Fruit fly (Drosophila melanogaster) whole organism, embryonic: ENCODE data around the gene CG17930.

Source experiments
- ATbp ChIP-seq: fragments of 200-800 bp; sonication (Bioruptor generic); optimal IDR thresholded peaks from 2 replicates; lab custom pipeline; 2017; ENCODE audit warnings: missing biosample characterization, mild to moderate bottlenecking, missing genetic modification characterization, missing genetic modification reagents
- CG10147 ChIP-seq: fragments of 200-800 bp; sonication (Bioruptor generic); optimal IDR thresholded peaks from 2 replicates; lab custom pipeline; 2019; ENCODE audit warnings: missing biosample characterization, mild to moderate bottlenecking, missing genetic modification characterization, moderate library complexity
- CG10209 ChIP-seq: fragments of 200-800 bp; sonication (Bioruptor generic); optimal IDR thresholded peaks from 3 replicates; lab custom pipeline; 2017; ENCODE audit warnings: missing biosample characterization, mild to moderate bottlenecking, missing genetic modification characterization, missing genetic modification reagents
- CG10267 ChIP-seq: fragments of 200-800 bp; sonication (Bioruptor generic); optimal IDR thresholded peaks from 2 replicates; lab custom pipeline; 2018; ENCODE audit warnings: missing biosample characterization, mild to moderate bottlenecking, missing genetic modification characterization, moderate library complexity
- CG10462 ChIP-seq: fragments of 200-800 bp; sonication (Bioruptor generic); optimal IDR thresholded peaks from 2 replicates; lab custom pipeline; 2016; ENCODE audit warnings: missing biosample characterization, missing genetic modification characterization
- CG11085 ChIP-seq: fragments of 200-800 bp; sonication (Bioruptor generic); IDR thresholded peaks from 2 replicates; pipeline ENCODE4 v1.3.6; 2022; ENCODE audit warnings: missing biosample characterization, missing genetic modification characterization
- CG11560 ChIP-seq: fragments of 200-800 bp; sonication (Bioruptor generic); IDR thresholded peaks from 3 replicates; pipeline ENCODE4 v1.3.6; 2022; ENCODE audit warnings: missing biosample characterization, missing genetic modification characterization
- CG12299 ChIP-seq: fragments of 200-800 bp; sonication (Bioruptor generic); optimal IDR thresholded peaks from 2 replicates; lab custom pipeline; 2018; ENCODE audit warnings: missing biosample characterization, mild to moderate bottlenecking, missing genetic modification characterization
- CG12744 ChIP-seq: fragments of 200-800 bp; sonication (Bioruptor generic); optimal IDR thresholded peaks from 2 replicates; lab custom pipeline; 2016; ENCODE audit warnings: missing biosample characterization, missing genetic modification characterization
- CG12769 ChIP-seq: fragments of 200-800 bp; sonication (Bioruptor generic); optimal IDR thresholded peaks from 2 replicates; lab custom pipeline; 2019; ENCODE audit warnings: missing biosample characterization, mild to moderate bottlenecking, missing genetic modification characterization, moderate library complexity
- CG14050 ChIP-seq: fragments of 200-800 bp; sonication (Bioruptor generic); IDR thresholded peaks from 3 replicates; pipeline ENCODE4 v1.3.6; 2022; ENCODE audit warnings: missing biosample characterization, missing genetic modification characterization
- CG14710 ChIP-seq: fragments of 200-800 bp; sonication (Bioruptor generic); optimal IDR thresholded peaks from 3 replicates; lab custom pipeline; 2019; ENCODE audit warnings: missing biosample characterization, mild to moderate bottlenecking, missing genetic modification characterization, moderate library complexity
- CG1603 ChIP-seq: fragments of 200-800 bp; sonication (Bioruptor generic); optimal IDR thresholded peaks from 2 replicates; lab custom pipeline; 2019; ENCODE audit warnings: missing biosample characterization, mild to moderate bottlenecking, missing genetic modification characterization, moderate library complexity
- CG2875 ChIP-seq: fragments of 200-800 bp; sonication (Bioruptor generic); optimal IDR thresholded peaks from 2 replicates; lab custom pipeline; 2017; ENCODE audit warnings: missing biosample characterization, mild to moderate bottlenecking, missing genetic modification characterization, missing genetic modification reagents
- CG31224 ChIP-seq: fragments of 200-800 bp; sonication (Bioruptor generic); IDR thresholded peaks from 2 replicates; pipeline ENCODE4 v1.3.6; 2022; ENCODE audit warnings: missing biosample characterization, missing genetic modification characterization
- CG34422 ChIP-seq: fragments of 200-800 bp; sonication (Bioruptor generic); IDR thresholded peaks from 3 replicates; pipeline ENCODE4 v1.3.6; 2022; ENCODE audit warnings: missing biosample characterization, missing genetic modification characterization
- CG6175 ChIP-seq: fragments of 200-800 bp; sonication (Bioruptor generic); IDR thresholded peaks from 3 replicates; pipeline ENCODE4 v1.3.6; 2022; ENCODE audit warnings: missing biosample characterization, missing genetic modification characterization
- CG8359 ChIP-seq: fragments of 200-800 bp; sonication (Bioruptor generic); optimal IDR thresholded peaks from 2 replicates; lab custom pipeline; 2017; ENCODE audit warnings: missing biosample characterization, mild to moderate bottlenecking, missing genetic modification characterization, borderline replicate concordance
- CoRest ChIP-seq: fragments of 200-800 bp; sonication (Bioruptor generic); optimal IDR thresholded peaks from 3 replicates; lab custom pipeline; 2018; ENCODE audit warnings: missing biosample characterization, mild to moderate bottlenecking, missing genetic modification characterization, moderate library complexity
- CrebB ChIP-seq: fragments of 200-800 bp; sonication (Bioruptor generic); optimal IDR thresholded peaks from 3 replicates; lab custom pipeline; 2018; ENCODE audit warnings: missing biosample characterization, mild to moderate bottlenecking, missing genetic modification characterization
- Dad ChIP-seq: fragments of 200-800 bp; sonication (Bioruptor generic); optimal IDR thresholded peaks from 3 replicates; lab custom pipeline; 2016; ENCODE audit warnings: missing biosample characterization, missing genetic modification characterization
- E2f1 ChIP-seq: fragments of 200-800 bp; sonication (Bioruptor generic); IDR thresholded peaks from 2 replicates; pipeline ENCODE4 v1.3.6; 2022; ENCODE audit warnings: missing biosample characterization, missing genetic modification characterization
- E2f2 ChIP-seq: fragments of 200-800 bp; sonication (Bioruptor generic); IDR thresholded peaks from 2 replicates; pipeline ENCODE4 v1.3.6; 2022; ENCODE audit warnings: missing biosample characterization, missing genetic modification characterization
- Ets97D ChIP-seq: fragments of 200-800 bp; sonication (Bioruptor generic); optimal IDR thresholded peaks from 3 replicates; lab custom pipeline; 2016; ENCODE audit warnings: missing biosample characterization, missing genetic modification characterization
- Fer1 ChIP-seq: fragments of 200-800 bp; sonication (Bioruptor generic); optimal IDR thresholded peaks from 2 replicates; lab custom pipeline; 2017; ENCODE audit warnings: missing biosample characterization, mild to moderate bottlenecking, missing genetic modification characterization
- HLHmδ ChIP-seq: fragments of 200-800 bp; sonication (Bioruptor generic); optimal IDR thresholded peaks from 2 replicates; lab custom pipeline; 2018; ENCODE audit warnings: missing biosample characterization, mild to moderate bottlenecking, missing genetic modification characterization, moderate library complexity
- Hmr ChIP-seq: fragments of 200-800 bp; sonication (Bioruptor generic); optimal IDR thresholded peaks from 3 replicates; lab custom pipeline; 2017; ENCODE audit warnings: mild to moderate bottlenecking, missing biosample characterization, missing genetic modification reagents, missing genetic modification characterization
- Jarid2 ChIP-seq: fragments of 200-800 bp; sonication (Bioruptor generic); optimal IDR thresholded peaks from 3 replicates; lab custom pipeline; 2017; ENCODE audit warnings: mild to moderate bottlenecking, missing biosample characterization, missing genetic modification reagents, missing genetic modification characterization
- MESR4 ChIP-seq: fragments of 200-800 bp; sonication (Bioruptor generic); optimal IDR thresholded peaks from 2 replicates; lab custom pipeline; 2018; ENCODE audit warnings: missing biosample characterization, mild to moderate bottlenecking, missing genetic modification characterization, moderate library complexity
- Med ChIP-seq: fragments of 200-800 bp; sonication (Bioruptor generic); peaks from one replicate; lab custom pipeline; 2016; ENCODE audit warnings: missing biosample characterization, missing genetic modification characterization, mild to moderate bottlenecking, inconsistent platforms, moderate library complexity
- NC2β ChIP-seq: fragments of 200-800 bp; sonication (Bioruptor generic); optimal IDR thresholded peaks from 2 replicates; lab custom pipeline; 2016; ENCODE audit warnings: missing biosample characterization, missing genetic modification characterization
- Scr ChIP-seq: fragments of 200-800 bp; sonication (Bioruptor generic); IDR thresholded peaks from 2 replicates; pipeline ENCODE4 v1.3.6; 2022; ENCODE audit warnings: missing biosample characterization, missing genetic modification characterization; ENCODE audit not compliant: partially characterized antibody
- Tbp ChIP-seq: fragments of >200 bp; optimal IDR thresholded peaks from 2 replicates; lab custom pipeline; 2018; ENCODE audit warnings: missing biosample characterization, missing genetic modification characterization
- Usf ChIP-seq: fragments of 200-800 bp; sonication (Bioruptor generic); optimal IDR thresholded peaks from 2 replicates; lab custom pipeline; 2017; ENCODE audit warnings: missing genotype, missing biosample characterization, missing genetic modification characterization
- Xrp1 ChIP-seq: fragments of 200-800 bp; sonication (Bioruptor generic); IDR thresholded peaks from 2 replicates; pipeline ENCODE4 v1.3.6; 2022; ENCODE audit warnings: missing biosample characterization, missing genetic modification characterization
- aop ChIP-seq: fragments of 200-800 bp; sonication (Bioruptor generic); IDR thresholded peaks from 2 replicates; pipeline ENCODE4 v1.3.6; 2022; ENCODE audit warnings: missing biosample characterization, missing genetic modification characterization
- ato ChIP-seq: fragments of 200-800 bp; sonication (Bioruptor generic); IDR thresholded peaks from 2 replicates; pipeline ENCODE4 v1.3.6; 2022; ENCODE audit warnings: missing biosample characterization, missing genetic modification characterization; ENCODE audit not compliant: partially characterized antibody
- bbx ChIP-seq: fragments of 200-800 bp; sonication (Bioruptor generic); IDR thresholded peaks from 2 replicates; pipeline ENCODE4 v1.3.6; 2022; ENCODE audit warnings: missing biosample characterization, missing genetic modification characterization; ENCODE audit not compliant: partially characterized antibody
- chm ChIP-seq: fragments of 200-800 bp; sonication (Bioruptor generic); IDR thresholded peaks from 2 replicates; pipeline ENCODE4 v1.3.6; 2022; ENCODE audit warnings: missing biosample characterization, missing genetic modification characterization
- disco-r ChIP-seq: fragments of 200-800 bp; sonication (Bioruptor generic); optimal IDR thresholded peaks from 2 replicates; lab custom pipeline; 2016; ENCODE audit warnings: missing biosample characterization, missing genetic modification characterization
- eve ChIP-seq, 2 experiments: fragments of >200 bp; optimal IDR thresholded peaks; 2 replicates each; lab custom pipeline; 2017; ENCODE audit warnings: missing biosample characterization in 2 of 2, missing genetic modification characterization in 2 of 2
- gsb-n ChIP-seq: fragments of 200-800 bp; sonication (Bioruptor generic); optimal IDR thresholded peaks from 3 replicates; lab custom pipeline; 2018; ENCODE audit warnings: missing biosample characterization, mild to moderate bottlenecking, missing genetic modification characterization
- jumu ChIP-seq: fragments of 200-800 bp; sonication (Bioruptor generic); optimal IDR thresholded peaks from 3 replicates; lab custom pipeline; 2016; ENCODE audit warnings: missing biosample characterization, missing genetic modification characterization
- lbe ChIP-seq: fragments of 200-800 bp; sonication (Bioruptor generic); optimal IDR thresholded peaks from 2 replicates; lab custom pipeline; 2016; ENCODE audit warnings: missing biosample characterization, mild to moderate bottlenecking, missing genetic modification characterization
- maf-S ChIP-seq: fragments of 200-800 bp; sonication (Bioruptor generic); optimal IDR thresholded peaks from 2 replicates; lab custom pipeline; 2016; ENCODE audit warnings: missing biosample characterization, missing genetic modification characterization
- nom ChIP-seq: fragments of 200-800 bp; sonication (Bioruptor generic); optimal IDR thresholded peaks from 2 replicates; lab custom pipeline; 2017; ENCODE audit warnings: missing biosample characterization, missing genetic modification characterization, mild to moderate bottlenecking, moderate library complexity, missing genetic modification reagents
- pzg ChIP-seq: fragments of 200-800 bp; sonication (Bioruptor generic); optimal IDR thresholded peaks from 3 replicates; lab custom pipeline; 2018; ENCODE audit warnings: missing biosample characterization, mild to moderate bottlenecking, missing genetic modification characterization, moderate library complexity
- sens-2 ChIP-seq: fragments of 200-800 bp; sonication (Bioruptor generic); IDR thresholded peaks from 2 replicates; pipeline ENCODE4 v1.3.6; 2022; ENCODE audit warnings: missing biosample characterization, missing genetic modification characterization
- slou ChIP-seq: fragments of 200-800 bp; sonication (Bioruptor generic); optimal IDR thresholded peaks from 3 replicates; lab custom pipeline; 2016; ENCODE audit warnings: missing biosample characterization, missing genetic modification characterization
- stwl ChIP-seq: fragments of 200-800 bp; sonication (Bioruptor generic); optimal IDR thresholded peaks from 3 replicates; lab custom pipeline; 2018; ENCODE audit warnings: missing biosample characterization, mild to moderate bottlenecking, missing genetic modification characterization, moderate library complexity
- ttk ChIP-seq: fragments of 200-800 bp; sonication (Bioruptor generic); IDR thresholded peaks from 2 replicates; pipeline ENCODE4 v2.1.2; 2022; ENCODE audit warnings: missing biosample characterization, missing genetic modification characterization

The CG17930 gene

dm6 chr3R:16338342-16338741 is 10.7 kb downstream of the CG17930 start (continued):
- TF ChIP-seq pzg = peak; percentile 98
- no peak for TF ChIP-seq CG34422 (GFP tag; lab: Robert Waterston, UW)
- peak; percentile 87 for TF ChIP-seq NC2β
- TF ChIP-seq ato (GFP tag; lab: Robert Waterston, UW) = peak; percentile 16; the same call in 1 of the 2 replicates
- TF ChIP-seq maf-S (GFP tag; lab: Kevin White, UChicago) = peak; percentile 9
- TF ChIP-seq CG12769 (tag; lab: Kevin White, UChicago) = peak; percentile 26
- TF ChIP-seq CG1603 = peak; percentile 79
- TF ChIP-seq CG10209 (GFP tag; lab: Kevin White, UChicago) = no peak
- TF ChIP-seq ATbp = no peak
- TF ChIP-seq MESR4 = peak; percentile 45
- TF ChIP-seq Usf = no peak
- TF ChIP-seq eve (GFP tag; optimal IDR thresholded peaks at IDR 0.05; lab: Kevin White, UChicago) = no peak
- no peak for TF ChIP-seq CG11085 (GFP tag; lab: Robert Waterston, UW)
- peak; percentile 77 for TF ChIP-seq stwl (tag; lab: Kevin White, UChicago)
- TF ChIP-seq CG2875 (GFP tag; lab: Kevin White, UChicago) = no peak
- TF ChIP-seq Med (GFP tag; lab: Kevin White, UChicago) = peak; percentile 81
- peak; percentile 12 for TF ChIP-seq CG10147 (GFP tag; lab: Kevin White, UChicago)
- TF ChIP-seq disco-r (GFP tag; lab: Kevin White, UChicago) = no peak
- no peak for TF ChIP-seq Xrp1 (GFP tag; lab: Robert Waterston, UW)
- no peak for TF ChIP-seq ttk (GFP tag; lab: Robert Waterston, UW)
- TF ChIP-seq Ets97D = peak; percentile 39
- TF ChIP-seq slou (GFP tag; lab: Kevin White, UChicago) = no peak
- TF ChIP-seq CG14050 (GFP tag; lab: Robert Waterston, UW) = no peak
- peak; percentile 86 for TF ChIP-seq Jarid2 (GFP tag; lab: Kevin White, UChicago)
- no peak for TF ChIP-seq E2f1
- TF ChIP-seq CG31224 (GFP tag; lab: Robert Waterston, UW) = no peak
- TF ChIP-seq HLHmδ = no peak
- peak; percentile 52; the same call in 1 of the 2 replicates for TF ChIP-seq bbx (GFP tag; lab: Robert Waterston, UW)
- TF ChIP-seq Scr (GFP tag; lab: Robert Waterston, UW) = 0 out of 2 replicates have a peak, but pooled peaks have one; percentile 35
- peak; percentile 29 for TF ChIP-seq lbe (GFP tag; lab: Kevin White, UChicago)
- 0 out of 2 replicates have a peak, but pooled peaks have one; percentile 34 for TF ChIP-seq chm (GFP tag; lab: Robert Waterston, UW)
- no peak for TF ChIP-seq jumu
- TF ChIP-seq gsb-n = peak; percentile 15
- peak; percentile 50 for TF ChIP-seq nom (GFP tag; lab: Kevin White, UChicago)
- peak; percentile 4 for TF ChIP-seq CG12744
- no peak for TF ChIP-seq CG12299
- TF ChIP-seq CG6175 (GFP tag; lab: Robert Waterston, UW) = no peak
- TF ChIP-seq CG10462 (GFP tag; lab: Kevin White, UChicago) = no peak
- peak; percentile 57 for TF ChIP-seq CrebB (tag; lab: Kevin White, UChicago)
- TF ChIP-seq E2f2 (GFP tag; lab: Robert Waterston, UW) = peak; percentile 98
- TF ChIP-seq aop = no peak
- peak; percentile 54 for TF ChIP-seq CG10267 (tag; lab: Kevin White, UChicago)
- no peak for TF ChIP-seq CG8359 (GFP tag; lab: Kevin White, UChicago)
- peak; percentile 36 for TF ChIP-seq Fer1 (GFP tag; lab: Kevin White, UChicago)
- TF ChIP-seq Hmr (GFP tag; lab: Kevin White, UChicago) = peak; percentile 16
- TF ChIP-seq Dad (GFP tag; lab: Kevin White, UChicago) = no peak
- no peak for TF ChIP-seq sens-2 (GFP tag; lab: Robert Waterston, UW)
- peak; percentile 71 for TF ChIP-seq CG14710 (tag; lab: Kevin White, UChicago)
- peak; percentile 92 for TF ChIP-seq Tbp
- TF ChIP-seq CoRest (tag; lab: Kevin White, UChicago) = peak; percentile 9
- TF ChIP-seq CG11560 (tag; lab: Robert Waterston, UW) = no peak
